Fruit fly (Drosophila melanogaster): ENCODE measurements around the gene Cp190.

DNA sequence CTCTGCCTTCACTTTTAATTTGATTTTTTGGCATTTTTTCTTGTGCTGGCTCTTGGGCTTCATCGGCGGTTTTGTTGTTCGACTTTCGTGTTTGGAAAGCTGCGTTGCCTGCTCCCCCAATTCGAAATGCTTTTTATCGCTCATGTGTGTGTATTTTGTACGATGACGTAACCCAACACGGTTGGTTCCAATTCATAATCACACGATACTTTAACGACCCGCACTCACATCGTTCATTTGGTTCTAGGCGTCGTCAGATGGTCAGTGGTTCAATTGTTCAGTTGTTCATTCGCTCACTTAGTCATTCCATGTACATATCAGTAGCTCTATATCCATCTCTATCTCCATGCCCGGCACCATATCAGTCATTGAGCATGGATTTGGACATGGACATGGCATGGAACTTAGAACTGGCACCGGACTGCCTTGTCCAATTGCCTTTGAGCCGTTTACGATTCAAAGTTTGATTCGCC is 18.9 kb upstream of the Cp190 start:
- TF ChIP-seq CG3919 (GFP tag; optimal IDR thresholded peaks at IDR 0.05) (no peak), Eip78C (GFP tag) (no peak), CG3032 (tag; optimal IDR thresholded peaks at IDR 0.05) (no peak), Lpt (GFP tag; optimal IDR thresholded peaks at IDR 0.05) (no peak), CG16779 (tag; optimal IDR thresholded peaks at IDR 0.05) (no peak), Hr39 (GFP tag; optimal IDR thresholded peaks at IDR 0.05) (no peak), Met (GFP tag; optimal IDR thresholded peaks at IDR 0.05) (no peak), CG6163 (GFP tag; IDR thresholded peaks at IDR 0.05) (no peak), Gug (GFP tag; IDR thresholded peaks at IDR 0.05) (no peak), pdm3 (GFP tag; optimal IDR thresholded peaks at IDR 0.05) (no peak), CG6808 (GFP tag; optimal IDR thresholded peaks at IDR 0.05) (no peak), eg (GFP tag; IDR thresholded peaks at IDR 0.05) (no peak), CG11902 (GFP tag; optimal IDR thresholded peaks at IDR 0.05) (no peak), CG15336 (GFP tag; IDR thresholded peaks at IDR 0.05) (no peak)

Measured in whole organism, prepupa.